Fruit fly (Drosophila melanogaster): ENCODE results near the gene CG13005.
A peak's percentile ranks its signal among the peaks of the same experiment; 100 is the strongest.

Gene CG13005

DNA sequence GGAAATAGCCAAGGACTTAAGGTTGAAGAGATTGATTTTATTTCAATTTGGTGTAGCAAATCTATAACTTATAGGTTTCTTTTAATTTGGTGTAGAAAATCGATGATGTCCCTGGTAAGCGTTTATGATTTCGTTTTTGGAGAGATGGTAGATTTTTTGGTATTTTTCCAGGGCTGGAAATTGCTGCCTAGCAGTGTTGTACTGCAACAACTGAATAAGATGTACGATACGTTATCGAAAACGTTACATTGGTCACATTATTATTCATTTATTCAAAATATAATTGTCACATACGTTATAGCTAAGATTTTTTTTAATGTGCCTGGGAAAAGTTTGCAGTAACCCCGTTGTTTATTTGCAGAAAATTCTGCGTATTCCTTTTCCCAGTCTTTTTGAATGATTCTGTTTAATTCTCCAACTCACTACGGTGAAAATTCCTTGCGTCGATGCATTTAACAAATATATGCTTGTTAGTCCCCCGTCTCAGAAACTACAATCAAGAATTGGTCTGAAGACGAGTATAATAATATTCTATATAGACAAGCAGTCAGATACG lies 16.5 kb upstream of the CG13005 start, which contains the start of the genes CG9609 and Sap30 (continued):
- TF ChIP-seq CG9932 (GFP tag; IDR thresholded peaks at IDR 0.05) (peak; percentile 26; the same call in 1 of the 2 replicates), gfzf (GFP tag; optimal IDR thresholded peaks at IDR 0.05) (peak; percentile 71), CG10274 (GFP tag; optimal IDR thresholded peaks at IDR 0.05) (no peak), CG14710 (tag; optimal IDR thresholded peaks at IDR 0.05) (peak; percentile 61), gce (GFP tag; IDR thresholded peaks at IDR 0.05) (0 out of 3 replicates have a peak, but pooled peaks have one; percentile 15), Doc3 (GFP tag; IDR thresholded peaks at IDR 0.05; ENCODE audit: partially characterized antibody) (0 out of 3 replicates have a peak, but pooled peaks have one; percentile 41), row (GFP tag; IDR thresholded peaks at IDR 0.05) (peak; percentile 48), sens (GFP tag) (peak; percentile 83), Dek (tag; optimal IDR thresholded peaks at IDR 0.05) (peak; percentile 17), Rfx (GFP tag; IDR thresholded peaks at IDR 0.05) (peak; percentile 13; the same call in 1 of the 2 replicates), Trl (optimal IDR thresholded peaks at IDR 0.05) (no peak), Trl (GFP tag; optimal IDR thresholded peaks at IDR 0.05) (peak; percentile 4), CG8089 (GFP tag; optimal IDR thresholded peaks at IDR 0.05) (no peak), CG15514 (GFP tag; optimal IDR thresholded peaks at IDR 0.05) (peak; percentile 10), twi (tag; optimal IDR thresholded peaks at IDR 0.05) (no peak), CG2116 (GFP tag; optimal IDR thresholded peaks at IDR 0.05) (peak; percentile 98), aop (GFP tag; IDR thresholded peaks at IDR 0.05) (no peak), CG9609 (GFP tag; optimal IDR thresholded peaks at IDR 0.05) (peak; percentile 30), lilli (GFP tag; optimal IDR thresholded peaks at IDR 0.05) (no peak), CG11456 (GFP tag; IDR thresholded peaks at IDR 0.05) (no peak), BtbVII (GFP tag; optimal IDR thresholded peaks at IDR 0.05) (no peak), dimm (GFP tag; IDR thresholded peaks at IDR 0.05) (no peak), MBD-R2 (GFP tag; IDR thresholded peaks at IDR 0.05) (peak; percentile 35; the same call in 1 of the 2 replicates), CG3995 (GFP tag; optimal IDR thresholded peaks at IDR 0.05) (peak; percentile 72), CG6654 (GFP tag; optimal IDR thresholded peaks at IDR 0.05) (no peak), dati (GFP tag; IDR thresholded peaks at IDR 0.05) (no peak), slbo (GFP tag; IDR thresholded peaks at IDR 0.05) (peak; percentile 23), CG12659 (GFP tag; optimal IDR thresholded peaks at IDR 0.05) (peak; percentile 27), insv (GFP tag; optimal IDR thresholded peaks at IDR 0.05) (no peak), Six4 (GFP tag; optimal IDR thresholded peaks at IDR 0.05) (no peak), Hr39 (optimal IDR thresholded peaks at IDR 0.05) (no peak), onecut (GFP tag; IDR thresholded peaks at IDR 0.05) (peak; percentile 84), CG17359 (tag; optimal IDR thresholded peaks at IDR 0.05) (no peak), CG1603 (tag; optimal IDR thresholded peaks at IDR 0.05) (peak; percentile 60), nerfin-1 (tag; optimal IDR thresholded peaks at IDR 0.05) (no peak), seq (GFP tag; IDR thresholded peaks at IDR 0.05) (no peak), CG2120 (GFP tag; optimal IDR thresholded peaks at IDR 0.05) (peak; percentile 27), sens-2 (GFP tag; IDR thresholded peaks at IDR 0.05) (no peak)

- TF ChIP-seq CG10959 (GFP tag; IDR thresholded peaks at IDR 0.05): no peak
- no peak for TF ChIP-seq CG18599 (GFP tag; optimal IDR thresholded peaks at IDR 0.05)
- TF ChIP-seq CG6175 (GFP tag; IDR thresholded peaks at IDR 0.05): no peak
- no peak for TF ChIP-seq nerfin-2 (GFP tag; IDR thresholded peaks at IDR 0.05; ENCODE audit: partially characterized antibody)
- TF ChIP-seq CG9932 (GFP tag; IDR thresholded peaks at IDR 0.05): peak; percentile 62
- TF ChIP-seq bowl (GFP tag; IDR thresholded peaks at IDR 0.05): no peak
- TF ChIP-seq sug (tag; optimal IDR thresholded peaks at IDR 0.05): peak; percentile 2
- no peak for TF ChIP-seq Oaz (GFP tag; IDR thresholded peaks at IDR 0.05)
- no peak for TF ChIP-seq CG8944 (GFP tag; optimal IDR thresholded peaks at IDR 0.05)
- no peak for TF ChIP-seq CG15269 (tag; optimal IDR thresholded peaks at IDR 0.05)
- peak; percentile 51; the same call in 1 of the 2 replicates for TF ChIP-seq CG42726 (GFP tag; IDR thresholded peaks at IDR 0.05; ENCODE audit: partially characterized antibody)
- TF ChIP-seq NfI (GFP tag; optimal IDR thresholded peaks at IDR 0.05): no peak
- no peak for TF ChIP-seq Nf-YB (GFP tag; optimal IDR thresholded peaks at IDR 0.05)
- no peak for TF ChIP-seq onecut (GFP tag; IDR thresholded peaks at IDR 0.05)
- TF ChIP-seq mam (GFP tag; optimal IDR thresholded peaks at IDR 0.05): no peak
- no peak for TF ChIP-seq dmrt99B (tag; optimal IDR thresholded peaks at IDR 0.05)
- peak; percentile 57 for TF ChIP-seq Bgb (GFP tag; IDR thresholded peaks at IDR 0.05; ENCODE audit: partially characterized antibody)
Measured at dm6 chrX:16787416-16787900, 16.0 kb upstream of the CG13005 start.

Data from whole organism, embryonic.